Worm (Caenorhabditis elegans) whole organism, L4 larva: ENCODE measurements around the gene irg-8.

Experiments
- F37D6.2 ChIP-seq: sonication (generic microtip); optimal IDR thresholded peaks from 2 replicates; lab custom pipeline; 2016; ENCODE audit warnings: mild to moderate bottlenecking, missing genetic modification characterization, missing compliant biosample characterization
- F44E2.7 ChIP-seq: fragments of 200-800 bp; sonication (Bioruptor generic); IDR thresholded peaks from 2 replicates; pipeline ENCODE4 v2.1.2; 2022; ENCODE audit warnings: missing genetic modification characterization, missing compliant biosample characterization
- T26A8.4 ChIP-seq: fragments of 200-800 bp; sonication (Bioruptor generic); IDR thresholded peaks from 2 replicates; pipeline ENCODE4 v1.3.6; 2022; ENCODE audit warnings: missing genetic modification characterization, missing compliant biosample characterization
- Y48G9A.11 ChIP-seq: fragments of 200-800 bp; sonication (Bioruptor generic); IDR thresholded peaks from 2 replicates; pipeline ENCODE4 v1.3.6; 2022; ENCODE audit warnings: missing genetic modification reagents, missing genetic modification characterization, missing compliant biosample characterization
- ZK337.2 ChIP-seq: fragments of 200-800 bp; sonication (Bioruptor generic); IDR thresholded peaks from 2 replicates; pipeline ENCODE4 v1.3.6; 2022; ENCODE audit warnings: missing genetic modification reagents, missing genetic modification characterization, missing compliant biosample characterization
- aha-1 ChIP-seq: fragments of 150-350 bp; peaks from one replicate; lab custom pipeline; 2014; ENCODE audit warnings: missing biosample characterization, missing genetic modification characterization
- ceh-20 ChIP-seq: fragments of 200-800 bp; sonication (Bioruptor generic); IDR thresholded peaks from 2 replicates; pipeline ENCODE4 v1.3.6; 2022; ENCODE audit warnings: missing genetic modification reagents, missing genetic modification characterization, missing compliant biosample characterization
- ceh-82 ChIP-seq: sonication (generic microtip); optimal IDR thresholded peaks from 2 replicates; lab custom pipeline; 2017; ENCODE audit warnings: missing biosample characterization, missing genetic modification characterization
- cey-2 ChIP-seq: sonication (generic microtip); optimal IDR thresholded peaks from 3 replicates; lab custom pipeline; 2017; ENCODE audit warnings: missing genetic modification characterization, mild to moderate bottlenecking, missing compliant biosample characterization, antibody characterized with exemption, borderline replicate concordance; ENCODE audit not compliant: insufficient read depth
- daf-16 ChIP-seq, 3 experiments: sonication (generic microtip); optimal IDR thresholded peaks; 2 replicates each; lab custom pipeline; 2016 to 2017; ENCODE audit warnings: missing genetic modification characterization in 3 of 3, missing genetic modification reagents in 3 of 3, mild to moderate bottlenecking in 2 of 3, missing compliant biosample characterization in 2 of 3, missing biosample characterization in 1 of 3, moderate library complexity in 1 of 3
- dmd-6 ChIP-seq: fragments of 200-800 bp; sonication (Bioruptor generic); IDR thresholded peaks from 2 replicates; pipeline ENCODE4 v1.3.6; 2022; ENCODE audit warnings: missing genetic modification reagents, missing genetic modification characterization, missing compliant biosample characterization
- dmd-9 ChIP-seq: fragments of 200-800 bp; sonication (Bioruptor generic); IDR thresholded peaks from 2 replicates; pipeline ENCODE4 v1.3.6; 2022; ENCODE audit warnings: missing genetic modification reagents, missing genetic modification characterization, missing compliant biosample characterization
- dve-1 ChIP-seq: sonication (generic microtip); optimal IDR thresholded peaks from 2 replicates; lab custom pipeline; 2017; ENCODE audit warnings: antibody characterized with exemption, mild to moderate bottlenecking, missing genetic modification characterization, missing compliant biosample characterization; ENCODE audit not compliant: insufficient read depth
- egl-43 ChIP-seq: fragments of 200-800 bp; sonication (Bioruptor generic); IDR thresholded peaks from 2 replicates; pipeline ENCODE4 v1.3.6; 2022; ENCODE audit warnings: missing genetic modification reagents, missing genetic modification characterization, missing compliant biosample characterization
- hlh-11 ChIP-seq: fragments of 200-800 bp; sonication (Bioruptor generic); optimal IDR thresholded peaks from 2 replicates; lab custom pipeline; 2018; ENCODE audit warnings: mild to moderate bottlenecking, missing genetic modification characterization, missing compliant biosample characterization
- hlh-30 ChIP-seq: sonication (generic microtip); optimal IDR thresholded peaks from 2 replicates; lab custom pipeline; 2017; ENCODE audit warnings: antibody characterized with exemption, mild to moderate bottlenecking, missing genetic modification characterization, missing compliant biosample characterization; ENCODE audit not compliant: insufficient read depth
- jun-1 ChIP-seq: fragments of 150-350 bp; optimal IDR thresholded peaks from 2 replicates; lab custom pipeline; 2014; ENCODE audit warnings: missing biosample characterization, missing genetic modification reagents, missing genetic modification characterization
- lin-13 ChIP-seq: fragments of 150-350 bp; optimal IDR thresholded peaks from 2 replicates; lab custom pipeline; 2014; ENCODE audit warnings: missing biosample characterization, missing genetic modification reagents, missing genetic modification characterization
- lsy-2 ChIP-seq, 2 experiments: fragments of 150-350 bp in 1 of 2; sonication (generic microtip) in 1 of 2; optimal IDR thresholded peaks; 2 replicates each; lab custom pipeline; 2014 to 2017; ENCODE audit warnings: missing biosample characterization in 2 of 2, missing genetic modification characterization in 2 of 2
- madf-5 ChIP-seq, 2 experiments: fragments of 200-800 bp; sonication (Bioruptor generic); IDR thresholded peaks; 2 replicates each; pipeline ENCODE4 v1.3.6; 2022; ENCODE audit warnings: missing compliant biosample characterization in 2 of 2, missing genetic modification characterization in 2 of 2
- madf-9 ChIP-seq: fragments of 200-800 bp; sonication (Bioruptor generic); conservative IDR thresholded peaks from 2 replicates; pipeline ENCODE4 v1.3.6; 2022; ENCODE audit warnings: missing genetic modification reagents, missing genetic modification characterization, missing compliant biosample characterization
- mdl-1 ChIP-seq, 2 experiments: fragments of 150-350 bp in 1 of 2; sonication (generic microtip) in 1 of 2; optimal IDR thresholded peaks; 2 replicates each; lab custom pipeline; 2014 to 2017; ENCODE audit warnings: missing biosample characterization in 2 of 2, missing genetic modification characterization in 2 of 2
- mdt-29 ChIP-seq: fragments of 200-800 bp; sonication (Bioruptor generic); IDR thresholded peaks from 2 replicates; pipeline ENCODE4 v1.3.6; 2022; ENCODE audit warnings: missing genetic modification reagents, missing genetic modification characterization, missing compliant biosample characterization
- mxl-3 ChIP-seq: fragments of 200-800 bp; sonication (Bioruptor generic); optimal IDR thresholded peaks from 2 replicates; lab custom pipeline; 2018; ENCODE audit warnings: mild to moderate bottlenecking, missing genetic modification characterization, missing compliant biosample characterization
- nhr-10 ChIP-seq: fragments of 150-350 bp; optimal IDR thresholded peaks from 2 replicates; lab custom pipeline; 2014; ENCODE audit warnings: missing biosample characterization, missing genetic modification characterization
- nhr-111 ChIP-seq: fragments of 200-800 bp; sonication (Bioruptor generic); optimal IDR thresholded peaks from 2 replicates; lab custom pipeline; 2018; ENCODE audit warnings: mild to moderate bottlenecking, missing genetic modification characterization, missing compliant biosample characterization
- nhr-25 ChIP-seq: sonication (generic microtip); optimal IDR thresholded peaks from 2 replicates; lab custom pipeline; 2017; ENCODE audit warnings: missing genetic modification characterization, mild to moderate bottlenecking, missing compliant biosample characterization, antibody characterized with exemption, moderate library complexity, borderline replicate concordance; ENCODE audit not compliant: insufficient read depth
- nhr-28 ChIP-seq: fragments of 150-350 bp; optimal IDR thresholded peaks from 2 replicates; lab custom pipeline; 2014; ENCODE audit warnings: missing biosample characterization, missing genetic modification characterization
- nhr-42 ChIP-seq: fragments of 200-800 bp; sonication (Bioruptor generic); IDR thresholded peaks from 2 replicates; pipeline ENCODE4 v1.3.6; 2022; ENCODE audit warnings: missing genetic modification characterization, missing compliant biosample characterization
- nhr-48 ChIP-seq: sonication (generic microtip); optimal IDR thresholded peaks from 2 replicates; lab custom pipeline; 2016; ENCODE audit warnings: mild to moderate bottlenecking, missing genetic modification characterization, missing compliant biosample characterization
- pha-4 ChIP-seq, 2 experiments: fragments of 150-350 bp in 1 of 2; fragments of 200-800 bp in 1 of 2; sonication (Bioruptor generic) in 1 of 2; IDR thresholded peaks in 1 of 2; optimal IDR thresholded peaks in 1 of 2; 2 replicates each; pipeline versions ENCODE4 v1.3.6 to Lab custom; 2014 to 2022; ENCODE audit warnings: missing genetic modification characterization in 2 of 2, missing genetic modification reagents in 2 of 2, missing biosample characterization in 1 of 2, missing compliant biosample characterization in 1 of 2
- pqm-1 ChIP-seq: sonication (generic microtip); optimal IDR thresholded peaks from 2 replicates; lab custom pipeline; 2017; ENCODE audit warnings: missing biosample characterization, missing genetic modification characterization
- snpc-1.2 ChIP-seq: fragments of 200-800 bp; sonication (Bioruptor generic); IDR thresholded peaks from 2 replicates; pipeline ENCODE4 v1.3.6; 2022; ENCODE audit warnings: missing genetic modification reagents, missing genetic modification characterization, missing compliant biosample characterization
- spr-3 ChIP-seq: fragments of 200-800 bp; sonication (Bioruptor generic); optimal IDR thresholded peaks from 2 replicates; lab custom pipeline; 2018; ENCODE audit warnings: mild to moderate bottlenecking, missing genetic modification characterization, missing compliant biosample characterization
- unc-130 ChIP-seq: sonication (generic microtip); optimal IDR thresholded peaks from 2 replicates; lab custom pipeline; 2016; ENCODE audit warnings: missing genetic modification reagents, missing genetic modification characterization, missing compliant biosample characterization
- unc-39 ChIP-seq: sonication (generic microtip); optimal IDR thresholded peaks from 2 replicates; lab custom pipeline; 2017; ENCODE audit warnings: missing biosample characterization, missing genetic modification characterization
- unc-62 ChIP-seq, 3 experiments: fragments of 150-350 bp in 1 of 3; sonication (generic microtip); optimal IDR thresholded peaks in 2 of 3; peaks in 1 of 3; 1 replicate in 1 of 3; 2 replicates in 2 of 3; lab custom pipeline; 2014 to 2017; ENCODE audit warnings: missing biosample characterization in 3 of 3, missing genetic modification characterization in 3 of 3, missing genetic modification reagents in 3 of 3, missing genotype in 1 of 3
- vab-7 ChIP-seq: fragments of 200-800 bp; sonication (Bioruptor generic); IDR thresholded peaks from 2 replicates; pipeline ENCODE4 v1.3.6; 2022; ENCODE audit warnings: missing genetic modification reagents, missing genetic modification characterization, missing compliant biosample characterization
- zip-11 ChIP-seq: fragments of 200-800 bp; sonication (Bioruptor generic); IDR thresholded peaks from 2 replicates; pipeline ENCODE4 v1.3.6; 2022; ENCODE audit warnings: missing genetic modification characterization, missing compliant biosample characterization
- ztf-7 ChIP-seq: fragments of 150-350 bp; optimal IDR thresholded peaks from 2 replicates; lab custom pipeline; 2014; ENCODE audit warnings: missing biosample characterization, missing genetic modification characterization

irg-8 gene

DNA sequence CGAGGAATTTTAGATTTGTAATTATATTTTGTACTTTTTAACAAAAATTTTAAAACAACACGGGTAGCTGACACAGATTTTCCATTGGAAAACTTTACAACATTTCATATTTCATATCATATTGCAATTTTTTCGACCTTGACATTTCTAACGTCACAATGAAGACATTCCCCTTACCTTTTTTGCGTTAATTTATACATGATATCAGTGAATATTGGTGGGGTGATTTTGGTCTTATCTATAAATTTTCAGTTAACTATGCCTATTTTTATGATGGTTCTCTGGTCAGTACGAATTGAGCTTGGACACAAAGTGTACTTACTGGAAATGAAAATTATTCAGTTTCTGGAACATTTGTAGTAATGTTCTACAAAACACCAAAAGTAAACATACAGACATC is 33.0 kb downstream of the irg-8 start (continued):
- TF ChIP-seq T26A8.4 (no peak), F37D6.2 (tag; lab: Kevin White, UChicago) (no peak), daf-16 (GFP tag; optimal IDR thresholded peaks at IDR 0.05; lab: Kevin White, UChicago) (no peak), daf-16 (tag; optimal IDR thresholded peaks at IDR 0.05; lab: Kevin White, UChicago) (peak; percentile 66), ZK337.2 (GFP tag; lab: Robert Waterston, UW) (no peak), ceh-82 (no peak), madf-5 (GFP tag; IDR thresholded peaks at IDR 0.05; lab: Robert Waterston, UW) (no peak), vab-7 (GFP tag; lab: Robert Waterston, UW) (no peak), spr-3 (GFP tag; lab: Kevin White, UChicago) (no peak), cey-2 (tag; lab: Kevin White, UChicago) (no peak), egl-43 (no peak), unc-39 (no peak), madf-9 (GFP tag; lab: Robert Waterston, UW) (no peak), nhr-111 (GFP tag; lab: Kevin White, UChicago) (no peak), mdt-29 (GFP tag; lab: Robert Waterston, UW) (no peak), lin-13 (GFP tag; lab: Kevin White, UChicago) (no peak)

DNA sequence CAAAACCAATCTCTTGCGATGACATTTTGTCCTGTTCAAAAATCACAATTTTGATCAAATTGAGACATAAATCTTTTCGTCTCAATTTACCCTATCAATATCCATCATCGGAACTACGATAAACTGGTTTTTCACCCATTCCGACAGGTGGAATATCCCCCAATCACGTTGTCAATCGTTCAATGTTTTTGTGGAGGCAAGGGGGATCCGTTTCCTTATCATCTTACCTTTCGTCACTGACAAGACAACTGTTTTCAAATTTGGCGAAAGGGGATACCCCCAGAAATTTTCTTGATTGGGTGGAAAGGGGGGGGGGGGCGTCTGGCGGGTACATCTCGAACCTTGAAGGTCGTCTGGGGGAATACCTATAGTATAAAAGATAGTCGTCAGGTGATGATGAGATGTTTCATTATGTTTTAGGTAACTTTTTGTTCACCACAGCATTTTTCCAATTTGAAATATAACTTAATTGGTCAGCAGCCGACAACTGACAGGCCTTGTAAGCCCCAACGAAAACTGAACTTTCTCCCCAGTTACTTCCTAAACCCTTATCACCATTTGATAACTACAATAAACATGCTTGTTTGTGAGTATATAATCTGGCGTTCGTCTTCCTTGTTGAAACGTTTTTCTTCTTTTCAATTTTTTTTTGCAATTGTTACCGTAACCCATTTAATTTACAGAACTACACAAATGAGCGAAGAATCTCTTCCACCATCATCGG is 36.1 kb downstream of the irg-8 start, which contains the start of gene ZK6.8:
Gene ZK6.8 (plus strand): TSS at position 682 of the 724 bp plus-strand sequence.
- no peak for TF ChIP-seq zip-11 (GFP tag; lab: Robert Waterston, UW)
- TF ChIP-seq lsy-2 (tag; optimal IDR thresholded peaks at IDR 0.05; lab: Kevin White, UChicago) = peak in 1 of 2 experiments; percentile 33
- TF ChIP-seq vab-7 (GFP tag; lab: Robert Waterston, UW) = no peak
- peak; percentile 88 for TF ChIP-seq nhr-48 (tag; lab: Kevin White, UChicago)
- no peak for TF ChIP-seq Y48G9A.11
- TF ChIP-seq hlh-11 = peak; percentile 87
- peak; percentile 91 for TF ChIP-seq mxl-3
- TF ChIP-seq unc-62 (GFP tag; optimal IDR thresholded peaks at IDR 0.05 in 1 of 2; lab: Kevin White, UChicago) = peak in 1 of 2 experiments; percentile 93
- TF ChIP-seq unc-62 (tag; optimal IDR thresholded peaks at IDR 0.05; lab: Kevin White, UChicago) = no peak
- TF ChIP-seq daf-16 (GFP tag; optimal IDR thresholded peaks at IDR 0.05; lab: Kevin White, UChicago) = no peak
- peak; percentile 68 for TF ChIP-seq daf-16 (tag; optimal IDR thresholded peaks at IDR 0.05; lab: Kevin White, UChicago)
- TF ChIP-seq dmd-6 = peak; percentile 43
- peak; percentile 48 for TF ChIP-seq dve-1 (tag; lab: Kevin White, UChicago)
- TF ChIP-seq pqm-1 (tag; lab: Kevin White, UChicago) = peak; percentile 6
- TF ChIP-seq aha-1 (tag; lab: Kevin White, UChicago) = peak; percentile 51
- no peak for TF ChIP-seq nhr-42 (GFP tag; lab: Robert Waterston, UW)
- peak; percentile 36 for TF ChIP-seq nhr-25 (tag; lab: Kevin White, UChicago)
- TF ChIP-seq nhr-10 (tag; lab: Kevin White, UChicago) = peak; percentile 11
- TF ChIP-seq hlh-30 = peak; percentile 73
- no peak for TF ChIP-seq ztf-7 (tag; lab: Kevin White, UChicago)
- TF ChIP-seq nhr-28 (tag; lab: Kevin White, UChicago) = peak; percentile 87
- TF ChIP-seq mdl-1 (tag; optimal IDR thresholded peaks at IDR 0.05; lab: Kevin White, UChicago) = peak; percentile 45 to 88
- peak; percentile 82 for TF ChIP-seq cey-2 (tag; lab: Kevin White, UChicago)

- TF ChIP-seq nhr-28 (tag; lab: Kevin White, UChicago) (no peak), ceh-20 (GFP tag; lab: Robert Waterston, UW) (no peak), vab-7 (GFP tag; lab: Robert Waterston, UW) (no peak), F37D6.2 (tag; lab: Kevin White, UChicago) (no peak), cey-2 (tag; lab: Kevin White, UChicago) (no peak), snpc-1.2 (GFP tag; lab: Robert Waterston, UW) (no peak), nhr-48 (tag; lab: Kevin White, UChicago) (no peak), dmd-9 (no peak), jun-1 (tag; lab: Kevin White, UChicago) (no peak), unc-130 (GFP tag; lab: Kevin White, UChicago) (no peak), nhr-42 (GFP tag; lab: Robert Waterston, UW) (no peak), F44E2.7 (GFP tag; lab: Robert Waterston, UW) (no peak), pha-4 (GFP tag; IDR thresholded peaks at IDR 0.05; lab: Robert Waterston, UW) (no peak), pha-4 (tag; optimal IDR thresholded peaks at IDR 0.05; lab: Kevin White, UChicago) (no peak), madf-5 (GFP tag; IDR thresholded peaks at IDR 0.05; lab: Robert Waterston, UW) (no peak), lsy-2 (tag; optimal IDR thresholded peaks at IDR 0.05; lab: Kevin White, UChicago) (no peak)
- TF ChIP-seq, all 104 proteins: peak for 0
Observed at ce11 chrV:380186-380585, 37.3 kb downstream of the irg-8 start, which contains the start of gene mltn-8. Gene mltn-8, minus strand, starts transcription at chrV:380286.
